Worm (Caenorhabditis elegans) whole organism, late embryonic: Measurements from ENCODE around the gene dim-1.

Experiments
- C38D4.7 ChIP-seq: fragments of 200-800 bp; sonication (Bioruptor generic); optimal IDR thresholded peaks from 2 replicates; lab custom pipeline; 2018; ENCODE audit warnings: mild to moderate bottlenecking, missing genetic modification characterization, moderate library complexity, missing compliant biosample characterization
- F13H6.1 ChIP-seq: sonication (generic microtip); optimal IDR thresholded peaks from 2 replicates; lab custom pipeline; 2016; ENCODE audit warnings: missing genetic modification characterization, missing compliant biosample characterization
- T23F11.4 ChIP-seq: fragments of 200-800 bp; sonication (Bioruptor generic); optimal IDR thresholded peaks from 2 replicates; lab custom pipeline; 2018; ENCODE audit warnings: mild to moderate bottlenecking, missing genetic modification characterization, missing compliant biosample characterization
- ceh-18 ChIP-seq: sonication (generic microtip); optimal IDR thresholded peaks from 2 replicates; lab custom pipeline; 2016; ENCODE audit warnings: missing genetic modification characterization, missing compliant biosample characterization
- ceh-24 ChIP-seq: sonication (generic microtip); optimal IDR thresholded peaks from 2 replicates; lab custom pipeline; 2016; ENCODE audit warnings: mild to moderate bottlenecking, missing genetic modification characterization, missing compliant biosample characterization
- ceh-31 ChIP-seq: sonication (generic microtip); optimal IDR thresholded peaks from 2 replicates; lab custom pipeline; 2016; ENCODE audit warnings: missing genetic modification characterization, missing compliant biosample characterization
- ceh-34 ChIP-seq: sonication (generic microtip); optimal IDR thresholded peaks from 2 replicates; lab custom pipeline; 2016; ENCODE audit warnings: mild to moderate bottlenecking, missing genetic modification characterization, missing compliant biosample characterization
- ceh-45 ChIP-seq: fragments of 200-800 bp; sonication (Bioruptor generic); IDR thresholded peaks from 2 replicates; pipeline ENCODE4 v1.3.6; 2022; ENCODE audit warnings: missing genetic modification reagents, missing genetic modification characterization, missing compliant biosample characterization
- ceh-48 ChIP-seq: sonication (generic microtip); optimal IDR thresholded peaks from 2 replicates; lab custom pipeline; 2016; ENCODE audit warnings: missing genetic modification characterization, inconsistent platforms, missing compliant biosample characterization
- dve-1 ChIP-seq: sonication (generic microtip); optimal IDR thresholded peaks from 2 replicates; lab custom pipeline; 2017; ENCODE audit warnings: antibody characterized with exemption, mild to moderate bottlenecking, missing genetic modification characterization, missing compliant biosample characterization
- elt-4 ChIP-seq: sonication (generic microtip); optimal IDR thresholded peaks from 2 replicates; lab custom pipeline; 2016; ENCODE audit warnings: missing genetic modification characterization, missing compliant biosample characterization
- fkh-6 ChIP-seq: sonication (generic microtip); optimal IDR thresholded peaks from 2 replicates; lab custom pipeline; 2016; ENCODE audit warnings: missing genetic modification characterization, missing compliant biosample characterization
- hlh-15 ChIP-seq: sonication (generic microtip); optimal IDR thresholded peaks from 2 replicates; lab custom pipeline; 2016; ENCODE audit warnings: missing genetic modification characterization, missing compliant biosample characterization
- hlh-6 ChIP-seq: sonication (generic microtip); optimal IDR thresholded peaks from 2 replicates; lab custom pipeline; 2016; ENCODE audit warnings: missing genotype, missing genetic modification characterization, missing compliant biosample characterization
- lim-6 ChIP-seq: sonication (generic microtip); optimal IDR thresholded peaks from 2 replicates; lab custom pipeline; 2016; ENCODE audit warnings: missing genetic modification characterization, missing compliant biosample characterization
- mec-3 ChIP-seq: sonication (generic microtip); optimal IDR thresholded peaks from 2 replicates; lab custom pipeline; 2016; ENCODE audit warnings: borderline replicate concordance, missing genetic modification characterization, missing compliant biosample characterization
- nfya-1 ChIP-seq: sonication (generic microtip); optimal IDR thresholded peaks from 2 replicates; lab custom pipeline; 2017; ENCODE audit warnings: missing genetic modification characterization, mild to moderate bottlenecking, missing compliant biosample characterization, antibody characterized with exemption, moderate library complexity
- nhr-232 ChIP-seq: sonication (generic microtip); optimal IDR thresholded peaks from 2 replicates; lab custom pipeline; 2016; ENCODE audit warnings: missing genetic modification characterization, missing compliant biosample characterization
- odd-2 ChIP-seq: sonication (generic microtip); optimal IDR thresholded peaks from 2 replicates; lab custom pipeline; 2017; ENCODE audit warnings: antibody characterized with exemption, mild to moderate bottlenecking, missing genetic modification characterization, missing compliant biosample characterization
- pag-3 ChIP-seq: sonication (generic microtip); optimal IDR thresholded peaks from 2 replicates; lab custom pipeline; 2016; ENCODE audit warnings: missing compliant biosample characterization, missing genetic modification characterization, borderline replicate concordance
- pat-9 ChIP-seq: fragments of 200-800 bp; sonication (Bioruptor generic); optimal IDR thresholded peaks from 2 replicates; lab custom pipeline; 2018; ENCODE audit warnings: mild to moderate bottlenecking, missing genetic modification characterization, moderate library complexity, missing compliant biosample characterization
- pax-1 ChIP-seq: fragments of 150-350 bp; optimal IDR thresholded peaks from 2 replicates; lab custom pipeline; 2014; ENCODE audit warnings: missing biosample characterization, missing genetic modification characterization
- pha-2 ChIP-seq: sonication (generic microtip); optimal IDR thresholded peaks from 2 replicates; lab custom pipeline; 2017; ENCODE audit warnings: mild to moderate bottlenecking, missing genetic modification characterization, missing compliant biosample characterization
- pha-4 ChIP-seq: fragments of 150-350 bp; optimal IDR thresholded peaks from 2 replicates; lab custom pipeline; 2018; ENCODE audit warnings: missing biosample characterization, missing genetic modification reagents, missing genetic modification characterization
- pros-1 ChIP-seq: fragments of 150-350 bp; optimal IDR thresholded peaks from 2 replicates; lab custom pipeline; 2014; ENCODE audit warnings: missing biosample characterization, missing genetic modification reagents, missing genetic modification characterization
- rnt-1 ChIP-seq: sonication (generic microtip); optimal IDR thresholded peaks from 2 replicates; lab custom pipeline; 2016; ENCODE audit warnings: missing genetic modification characterization, missing compliant biosample characterization
- sdc-2 ChIP-seq: sonication (generic microtip); optimal IDR thresholded peaks from 2 replicates; lab custom pipeline; 2016; ENCODE audit warnings: missing genotype, missing genetic modification characterization, missing compliant biosample characterization
- syd-9 ChIP-seq: sonication (generic microtip); optimal IDR thresholded peaks from 2 replicates; lab custom pipeline; 2016; ENCODE audit warnings: mild to moderate bottlenecking, missing genetic modification characterization, moderate library complexity, missing compliant biosample characterization
- tbx-2 ChIP-seq: sonication (generic microtip); optimal IDR thresholded peaks from 2 replicates; lab custom pipeline; 2016; ENCODE audit warnings: missing genetic modification characterization, missing compliant biosample characterization
- ttx-3 ChIP-seq: sonication (generic microtip); optimal IDR thresholded peaks from 2 replicates; lab custom pipeline; 2016; ENCODE audit warnings: missing genetic modification reagents, missing genetic modification characterization, missing compliant biosample characterization
- unc-55 ChIP-seq: sonication (generic microtip); optimal IDR thresholded peaks from 2 replicates; lab custom pipeline; 2017; ENCODE audit warnings: missing biosample characterization, missing genetic modification reagents, missing genetic modification characterization
- ztf-16 ChIP-seq: sonication (generic microtip); optimal IDR thresholded peaks from 2 replicates; lab custom pipeline; 2017; ENCODE audit warnings: missing genetic modification characterization, missing compliant biosample characterization

dim-1 gene

DNA sequence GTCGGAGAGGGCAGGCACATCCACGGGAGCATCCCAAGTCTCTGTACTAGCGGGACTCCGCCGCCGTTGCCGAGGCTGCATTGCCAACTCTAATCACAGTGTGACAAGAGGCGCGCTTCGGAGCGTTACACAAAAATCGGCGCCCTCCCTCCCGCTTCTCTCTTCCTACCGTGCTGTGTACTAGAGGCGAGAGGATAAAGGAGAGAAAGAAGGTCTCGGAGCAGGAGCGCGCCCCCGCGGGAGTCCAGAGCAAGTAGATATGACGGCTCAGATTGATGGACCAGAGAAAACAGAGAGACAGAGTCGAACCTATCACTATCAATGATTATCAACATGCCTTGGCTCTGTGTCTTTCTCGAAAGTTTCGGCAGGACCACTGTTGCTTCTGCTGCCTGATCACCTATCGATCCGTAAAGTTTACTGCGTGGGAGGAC, 5.0 kb downstream of the dim-1 start:
- peak; percentile 8 for TF ChIP-seq F13H6.1
- peak; percentile 65 for TF ChIP-seq sdc-2 (tag; lab: Kevin White, UChicago)
- peak; percentile 82 for TF ChIP-seq rnt-1 (tag; lab: Kevin White, UChicago)
- peak; percentile 68 for TF ChIP-seq pat-9 (tag; lab: Kevin White, UChicago)
- TF ChIP-seq C38D4.7 (GFP tag; lab: Kevin White, UChicago), result no peak
- TF ChIP-seq ttx-3 (tag; lab: Kevin White, UChicago), result no peak
- TF ChIP-seq tbx-2 (tag; lab: Kevin White, UChicago), result peak; percentile 26
- peak; percentile 90 for TF ChIP-seq ceh-18 (tag; lab: Kevin White, UChicago)
- no peak for TF ChIP-seq elt-4
- TF ChIP-seq ceh-24 (tag; lab: Kevin White, UChicago), result no peak
- TF ChIP-seq ceh-31 (tag; lab: Kevin White, UChicago), result peak; percentile 1
- peak; percentile 33 for TF ChIP-seq nfya-1
- TF ChIP-seq ceh-34, result peak; percentile 53
- no peak for TF ChIP-seq lim-6 (tag; lab: Kevin White, UChicago)
- TF ChIP-seq mec-3 (tag; lab: Kevin White, UChicago), result no peak
- no peak for TF ChIP-seq pax-1 (tag; lab: Kevin White, UChicago)
- TF ChIP-seq hlh-6 (tag; lab: Kevin White, UChicago), result no peak
- peak; percentile 4 for TF ChIP-seq fkh-6 (tag; lab: Kevin White, UChicago)

DNA sequence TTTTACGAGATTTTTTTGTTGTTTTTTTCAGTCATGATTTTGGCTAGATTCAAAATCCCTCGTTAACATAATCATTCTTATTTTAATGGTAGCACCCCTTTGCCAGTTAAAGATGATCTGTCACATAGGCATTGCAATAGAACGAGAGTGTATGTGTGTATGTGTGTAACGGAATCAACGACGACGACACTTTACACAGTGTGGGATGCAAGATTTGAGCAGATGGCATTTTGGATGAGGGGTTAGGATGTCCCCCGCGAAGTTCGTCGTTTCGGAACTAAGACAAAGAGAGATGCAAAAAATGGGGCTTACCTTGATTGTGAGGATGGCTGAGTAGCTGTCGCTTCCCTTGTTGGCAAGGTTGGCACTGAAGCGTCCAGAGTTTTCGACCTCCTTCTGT, 6.0 kb downstream of the dim-1 start:
- TF ChIP-seq hlh-6 (tag; lab: Kevin White, UChicago) (no peak), unc-55 (GFP tag; lab: Kevin White, UChicago) (peak; percentile 19)

DNA sequence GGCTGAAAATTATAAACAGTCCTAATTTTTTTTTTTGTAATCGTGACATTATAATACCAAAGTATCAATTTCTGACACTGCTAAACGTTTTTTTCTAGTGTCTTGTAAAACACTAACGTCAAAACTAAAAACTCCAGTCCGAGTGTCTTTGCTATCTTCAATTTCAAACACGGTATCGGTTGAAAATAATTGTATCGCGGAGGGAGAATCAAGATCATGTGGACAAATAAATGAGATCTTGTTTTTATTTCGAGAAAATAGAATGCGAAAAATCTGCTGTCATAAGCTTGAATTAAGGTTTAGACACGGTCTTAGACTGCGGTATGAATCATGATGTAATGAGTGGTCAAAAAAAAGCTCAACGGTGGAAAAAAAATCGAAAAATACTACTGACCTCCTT, 9.4 kb downstream of the dim-1 start:
- TF ChIP-seq sdc-2 (tag; lab: Kevin White, UChicago) (peak; percentile 96), syd-9 (tag; lab: Kevin White, UChicago) (no peak), ceh-18 (tag; lab: Kevin White, UChicago) (no peak)
- TF ChIP-seq, all 69 proteins: peak for 1

DNA sequence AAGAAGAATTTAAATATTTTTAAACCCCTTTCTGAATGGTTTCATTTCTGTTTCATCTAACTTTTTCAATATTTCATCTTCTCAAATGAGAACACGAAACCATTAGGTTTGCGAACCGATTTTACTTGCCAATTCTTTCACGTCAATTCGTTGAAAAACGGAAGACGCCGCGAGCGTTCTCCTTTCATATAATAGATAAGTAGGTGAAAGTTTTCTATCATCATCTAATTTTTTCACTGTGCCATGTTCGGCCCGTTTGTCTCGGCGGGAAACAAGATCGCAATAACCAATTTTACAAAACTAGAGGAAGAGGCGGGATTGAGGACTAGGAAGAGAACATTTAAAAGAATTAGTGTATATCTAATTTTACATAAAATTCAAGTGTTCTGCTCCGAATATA, 12.9 kb downstream of the dim-1 start, which contains the start of gene C18A11.4:
Gene C18A11.4, plus strand, starts transcription at position 367 of the 400 bp plus-strand sequence.
- TF ChIP-seq pros-1 (tag; lab: Kevin White, UChicago) (no peak), ztf-16 (tag; lab: Kevin White, UChicago) (no peak), nhr-232 (tag; lab: Kevin White, UChicago) (no peak), ceh-45 (GFP tag; lab: Robert Waterston, UW) (no peak), ceh-34 (no peak), dve-1 (tag; lab: Kevin White, UChicago) (no peak), pha-2 (tag; lab: Kevin White, UChicago) (no peak), ceh-24 (tag; lab: Kevin White, UChicago) (no peak), elt-4 (no peak), odd-2 (tag; lab: Kevin White, UChicago) (no peak), T23F11.4 (no peak), hlh-15 (tag; lab: Kevin White, UChicago) (no peak), pha-4 (tag; lab: Kevin White, UChicago) (no peak), pag-3 (tag; lab: Kevin White, UChicago) (no peak)

DNA sequence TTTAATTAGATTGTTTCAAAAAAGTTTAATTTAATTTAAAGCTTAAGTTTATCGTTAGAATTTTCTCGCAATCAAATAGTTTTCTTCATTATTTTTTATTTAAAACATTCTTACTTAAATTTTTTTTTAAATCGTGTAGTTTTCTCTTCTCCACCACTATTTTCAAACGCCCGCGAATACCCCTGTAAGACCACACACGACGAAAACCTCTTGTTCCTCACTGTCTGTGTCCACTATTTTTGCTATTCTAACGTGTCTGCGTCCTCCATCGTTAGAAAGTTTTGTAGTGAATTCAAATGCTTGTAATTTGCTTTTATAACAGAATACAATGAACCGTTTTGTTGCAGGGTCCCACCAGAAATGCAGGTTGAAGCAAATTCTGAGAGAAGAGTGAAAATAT, 17.1 kb downstream of the dim-1 start, which contains the start of gene xol-1:
Gene xol-1, plus strand, starts transcription at position 347 of the 400 bp plus-strand sequence.
- TF ChIP-seq C38D4.7 (GFP tag; lab: Kevin White, UChicago) (no peak), ceh-48 (tag; lab: Kevin White, UChicago) (no peak), ztf-16 (tag; lab: Kevin White, UChicago) (no peak), sdc-2 (tag; lab: Kevin White, UChicago) (peak; percentile 83)
